Fruit fly (Drosophila melanogaster) whole organism, embryonic: ENCODE data around the gene NfI.

ENCODE experiments used
- Adf1 ChIP-seq: fragments of 200-800 bp; sonication (Bioruptor generic); IDR thresholded peaks from 2 replicates; pipeline ENCODE4 v1.3.6; 2022; ENCODE audit warnings: missing biosample characterization, missing genetic modification characterization
- Blimp-1 ChIP-seq: fragments of 200-800 bp; sonication (Bioruptor generic); optimal IDR thresholded peaks from 3 replicates; lab custom pipeline; 2018; ENCODE audit warnings: missing biosample characterization, missing genetic modification characterization, mild to moderate bottlenecking, moderate library complexity, missing genetic modification reagents
- Bteb2 ChIP-seq: fragments of 200-800 bp; sonication (Bioruptor generic); optimal IDR thresholded peaks from 2 replicates; lab custom pipeline; 2016; ENCODE audit warnings: missing biosample characterization, missing genetic modification characterization
- CG10274 ChIP-seq: fragments of 200-800 bp; sonication (Bioruptor generic); optimal IDR thresholded peaks from 3 replicates; lab custom pipeline; 2017; ENCODE audit warnings: missing biosample characterization, mild to moderate bottlenecking, missing genetic modification characterization
- CG10565 ChIP-seq: fragments of 200-800 bp; sonication (Bioruptor generic); optimal IDR thresholded peaks from 3 replicates; lab custom pipeline; 2016; ENCODE audit warnings: missing biosample characterization, mild to moderate bottlenecking, missing genetic modification characterization
- CG12155 ChIP-seq: fragments of 200-800 bp; sonication (Bioruptor generic); optimal IDR thresholded peaks from 3 replicates; lab custom pipeline; 2016; ENCODE audit warnings: missing biosample characterization, missing genetic modification characterization
- CG12299 ChIP-seq: fragments of 200-800 bp; sonication (Bioruptor generic); optimal IDR thresholded peaks from 2 replicates; lab custom pipeline; 2018; ENCODE audit warnings: missing biosample characterization, mild to moderate bottlenecking, missing genetic modification characterization
- CG16813 ChIP-seq: fragments of 200-800 bp; sonication (Bioruptor generic); IDR thresholded peaks from 3 replicates; pipeline ENCODE4 v1.3.6; 2022; ENCODE audit warnings: missing biosample characterization, missing genetic modification characterization; ENCODE audit not compliant: partially characterized antibody
- CG17328 ChIP-seq: fragments of 200-800 bp; sonication (Bioruptor generic); IDR thresholded peaks from 2 replicates; pipeline ENCODE4 v1.3.6; 2022; ENCODE audit warnings: missing biosample characterization, missing genetic modification characterization
- CG17829 ChIP-seq: fragments of 200-800 bp; optimal IDR thresholded peaks from 2 replicates; lab custom pipeline; 2019; ENCODE audit warnings: missing biosample characterization, mild to moderate bottlenecking, missing genetic modification characterization, moderate library complexity
- CG18011 ChIP-seq: fragments of 200-800 bp; sonication (Bioruptor generic); optimal IDR thresholded peaks from 2 replicates; lab custom pipeline; 2017; ENCODE audit warnings: missing biosample characterization, missing genetic modification characterization, mild to moderate bottlenecking, moderate library complexity, missing genotype
- CG2889 ChIP-seq: fragments of 200-800 bp; sonication (Bioruptor generic); IDR thresholded peaks from 3 replicates; pipeline ENCODE4 v1.3.6; 2022; ENCODE audit warnings: missing biosample characterization, missing genetic modification characterization
- CG31365 ChIP-seq: fragments of 200-800 bp; sonication (Bioruptor generic); optimal IDR thresholded peaks from 2 replicates; lab custom pipeline; 2018; ENCODE audit warnings: missing biosample characterization, mild to moderate bottlenecking, missing genetic modification characterization
- CG5245 ChIP-seq: fragments of 200-800 bp; sonication (Bioruptor generic); optimal IDR thresholded peaks from 3 replicates; lab custom pipeline; 2016; ENCODE audit warnings: missing biosample characterization, missing genetic modification characterization
- CG7745 ChIP-seq: fragments of 200-800 bp; sonication (Bioruptor generic); optimal IDR thresholded peaks from 2 replicates; lab custom pipeline; 2018; ENCODE audit warnings: missing biosample characterization, mild to moderate bottlenecking, missing genetic modification characterization, moderate library complexity
- CG8924 ChIP-seq: fragments of 200-800 bp; optimal IDR thresholded peaks from 3 replicates; lab custom pipeline; 2019; ENCODE audit warnings: missing biosample characterization, mild to moderate bottlenecking, missing genetic modification characterization, moderate library complexity
- Dip2 ChIP-seq: fragments of 200-800 bp; sonication (Bioruptor generic); IDR thresholded peaks from 2 replicates; pipeline ENCODE4 v1.3.6; 2022; ENCODE audit warnings: missing biosample characterization, missing genetic modification characterization
- Ets65A ChIP-seq: fragments of 200-800 bp; sonication (Bioruptor generic); peaks from one replicate; lab custom pipeline; 2016; ENCODE audit warnings: missing biosample characterization, missing genetic modification characterization
- Fer2 ChIP-seq: fragments of 200-800 bp; sonication (Bioruptor generic); optimal IDR thresholded peaks from 2 replicates; lab custom pipeline; 2018; ENCODE audit warnings: missing biosample characterization, mild to moderate bottlenecking, missing genetic modification characterization, moderate library complexity
- HmgZ ChIP-seq: fragments of 200-800 bp; sonication (Bioruptor generic); optimal IDR thresholded peaks from 2 replicates; lab custom pipeline; 2018; ENCODE audit warnings: missing biosample characterization, mild to moderate bottlenecking, missing genetic modification characterization
- Hmr ChIP-seq: fragments of 200-800 bp; sonication (Bioruptor generic); optimal IDR thresholded peaks from 3 replicates; lab custom pipeline; 2017; ENCODE audit warnings: mild to moderate bottlenecking, missing biosample characterization, missing genetic modification reagents, missing genetic modification characterization
- Lhr ChIP-seq: fragments of 200-800 bp; sonication (Bioruptor generic); optimal IDR thresholded peaks from 3 replicates; lab custom pipeline; 2017; ENCODE audit warnings: mild to moderate bottlenecking, missing biosample characterization, missing genetic modification reagents, missing genetic modification characterization
- Sox100B ChIP-seq: fragments of 200-800 bp; sonication (Bioruptor generic); optimal IDR thresholded peaks from 3 replicates; lab custom pipeline; 2018; ENCODE audit warnings: missing biosample characterization, mild to moderate bottlenecking, missing genetic modification characterization
- bcd ChIP-seq: fragments of 200-800 bp; sonication (Bioruptor generic); optimal IDR thresholded peaks from 2 replicates; lab custom pipeline; 2017; ENCODE audit warnings: missing biosample characterization, mild to moderate bottlenecking, missing genetic modification characterization
- bsh ChIP-seq, 2 experiments: fragments of 200-800 bp; sonication (Bioruptor generic); optimal IDR thresholded peaks; 2 replicates each; lab custom pipeline; 2017 to 2018; ENCODE audit warnings: mild to moderate bottlenecking in 2 of 2, missing biosample characterization in 2 of 2, missing genetic modification characterization in 2 of 2, moderate library complexity in 1 of 2
- cas ChIP-seq: fragments of 200-800 bp; sonication (Bioruptor generic); IDR thresholded peaks from 2 replicates; pipeline ENCODE4 v1.3.6; 2022; ENCODE audit warnings: missing biosample characterization, missing genetic modification characterization
- cg ChIP-seq: fragments of 200-800 bp; sonication (Bioruptor generic); optimal IDR thresholded peaks from 3 replicates; lab custom pipeline; 2019; ENCODE audit warnings: missing biosample characterization, mild to moderate bottlenecking, missing genetic modification characterization, moderate library complexity
- crp ChIP-seq, 2 experiments: fragments of 200-800 bp; sonication (Bioruptor generic); optimal IDR thresholded peaks; 2 replicates in 1 of 2; 3 replicates in 1 of 2; lab custom pipeline; 2017; ENCODE audit warnings: missing biosample characterization in 2 of 2, missing genetic modification characterization in 2 of 2, mild to moderate bottlenecking in 1 of 2, moderate library complexity in 1 of 2
- gcm2 ChIP-seq: fragments of 200-800 bp; sonication (Bioruptor generic); optimal IDR thresholded peaks from 2 replicates; lab custom pipeline; 2016; ENCODE audit warnings: missing biosample characterization, missing genetic modification characterization
- gfzf ChIP-seq: fragments of 200-800 bp; sonication (Bioruptor generic); optimal IDR thresholded peaks from 2 replicates; lab custom pipeline; 2016; ENCODE audit warnings: missing biosample characterization, mild to moderate bottlenecking, missing genetic modification characterization, moderate library complexity
- hb ChIP-seq: fragments of 200-800 bp; sonication (Bioruptor generic); IDR thresholded peaks from 3 replicates; pipeline ENCODE4 v1.3.6; 2022; ENCODE audit warnings: missing biosample characterization, missing genetic modification characterization; ENCODE audit not compliant: partially characterized antibody
- hbn ChIP-seq: fragments of 200-800 bp; sonication (Bioruptor generic); IDR thresholded peaks from 2 replicates; pipeline ENCODE4 v1.3.6; 2022; ENCODE audit warnings: missing biosample characterization, missing genetic modification characterization; ENCODE audit not compliant: partially characterized antibody
- lab ChIP-seq: fragments of 200-800 bp; sonication (Bioruptor generic); optimal IDR thresholded peaks from 3 replicates; lab custom pipeline; 2017; ENCODE audit warnings: missing biosample characterization, missing genetic modification characterization, mild to moderate bottlenecking, moderate library complexity, missing genetic modification reagents
- nerfin-1 ChIP-seq: fragments of 200-800 bp; sonication (Bioruptor generic); optimal IDR thresholded peaks from 3 replicates; lab custom pipeline; 2019; ENCODE audit warnings: missing biosample characterization, mild to moderate bottlenecking, missing genetic modification characterization, moderate library complexity
- org-1 ChIP-seq: fragments of 200-800 bp; sonication (Bioruptor generic); optimal IDR thresholded peaks from 2 replicates; lab custom pipeline; 2017; ENCODE audit warnings: missing biosample characterization, missing genetic modification characterization
- phol ChIP-seq: fragments of 200-800 bp; sonication (Bioruptor generic); optimal IDR thresholded peaks from 3 replicates; lab custom pipeline; 2018; ENCODE audit warnings: missing biosample characterization, mild to moderate bottlenecking, missing genetic modification characterization, moderate library complexity
- repo ChIP-seq: fragments of 200-800 bp; sonication (Bioruptor generic); optimal IDR thresholded peaks from 2 replicates; lab custom pipeline; 2016; ENCODE audit warnings: missing biosample characterization, missing genetic modification characterization
- sd ChIP-seq: fragments of 200-800 bp; sonication (Bioruptor generic); optimal IDR thresholded peaks from 3 replicates; lab custom pipeline; 2018; ENCODE audit warnings: missing biosample characterization, mild to moderate bottlenecking, missing genetic modification characterization, moderate library complexity
- so ChIP-seq: fragments of 200-800 bp; sonication (Bioruptor generic); IDR thresholded peaks from 3 replicates; pipeline ENCODE4 v1.3.6; 2022; ENCODE audit warnings: missing biosample characterization, missing genetic modification characterization
- sug ChIP-seq: fragments of 200-800 bp; optimal IDR thresholded peaks from 2 replicates; lab custom pipeline; 2019; ENCODE audit warnings: missing biosample characterization, mild to moderate bottlenecking, missing genetic modification characterization, moderate library complexity
- tgo ChIP-seq: fragments of 200-800 bp; sonication (Bioruptor generic); IDR thresholded peaks from 3 replicates; pipeline ENCODE4 v1.3.6; 2022; ENCODE audit warnings: missing biosample characterization, missing genetic modification characterization
- tll ChIP-seq, 2 experiments: fragments of 200-800 bp in 1 of 2; fragments of >200 bp in 1 of 2; sonication (Bioruptor generic) in 1 of 2; optimal IDR thresholded peaks; 2 replicates each; lab custom pipeline; 2017 to 2019; ENCODE audit warnings: missing biosample characterization in 2 of 2, missing genetic modification characterization in 2 of 2, mild to moderate bottlenecking in 1 of 2, moderate library complexity in 1 of 2
- twi ChIP-seq: fragments of 200-800 bp; optimal IDR thresholded peaks from 2 replicates; lab custom pipeline; 2019; ENCODE audit warnings: missing biosample characterization, mild to moderate bottlenecking, missing genetic modification characterization, moderate library complexity
- unpg ChIP-seq: fragments of 200-800 bp; sonication (Bioruptor generic); optimal IDR thresholded peaks from 3 replicates; lab custom pipeline; 2018; ENCODE audit warnings: missing biosample characterization, mild to moderate bottlenecking, missing genetic modification characterization, moderate library complexity
- wor ChIP-seq: fragments of 200-800 bp; sonication (Bioruptor generic); IDR thresholded peaks from 2 replicates; pipeline ENCODE4 v1.3.6; 2022; ENCODE audit warnings: missing biosample characterization, missing genetic modification characterization
- yki ChIP-seq: fragments of >200 bp; optimal IDR thresholded peaks from 3 replicates; lab custom pipeline; 2018

NfI gene

DNA sequence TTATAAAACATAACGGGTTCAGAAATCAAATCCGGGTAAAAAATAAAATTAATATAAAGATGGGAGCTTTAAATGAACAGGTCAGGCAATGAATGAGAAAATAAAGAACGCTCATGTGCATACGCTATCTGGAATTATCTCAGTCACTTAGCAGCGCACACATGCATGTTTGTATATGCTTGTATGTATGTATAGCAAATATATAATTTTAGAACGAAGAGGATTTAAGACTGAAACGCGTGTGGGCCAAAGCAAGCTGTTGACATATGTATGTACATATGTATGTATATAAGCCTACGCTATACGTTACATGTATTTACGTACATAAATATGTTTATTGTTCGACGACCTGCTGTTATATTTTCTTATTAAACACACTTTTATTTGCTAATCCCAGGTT lies 50.3 kb downstream of the NfI start (continued):
- TF ChIP-seq nerfin-1 (tag; lab: Kevin White, UChicago) (no peak), CG17829 (tag; lab: Kevin White, UChicago) (no peak), yki (lab: Kevin White, UChicago) (no peak), CG31365 (tag; lab: Kevin White, UChicago) (no peak), Fer2 (tag; lab: Kevin White, UChicago) (no peak), sug (tag; lab: Kevin White, UChicago) (peak; percentile 38), lab (GFP tag; lab: Kevin White, UChicago) (no peak), unpg (GFP tag; lab: Kevin White, UChicago) (no peak), gcm2 (GFP tag; lab: Kevin White, UChicago) (no peak), CG17328 (GFP tag; lab: Robert Waterston, UW) (no peak), tgo (GFP tag; lab: Robert Waterston, UW) (no peak), CG2889 (GFP tag; lab: Robert Waterston, UW) (no peak), CG16813 (GFP tag; lab: Robert Waterston, UW) (no peak), so (GFP tag; lab: Robert Waterston, UW) (no peak), CG8924 (tag; lab: Kevin White, UChicago) (no peak), CG12155 (GFP tag; lab: Kevin White, UChicago) (no peak), CG5245 (GFP tag; lab: Kevin White, UChicago) (no peak), Ets65A (GFP tag; lab: Kevin White, UChicago) (no peak), tll (GFP tag; optimal IDR thresholded peaks at IDR 0.05; lab: Kevin White, UChicago) (peak in 1 of 2 experiments; percentile 64), org-1 (peak; percentile 44), Adf1 (no peak), CG12299 (peak; percentile 37), repo (GFP tag; lab: Kevin White, UChicago) (no peak), Bteb2 (GFP tag; lab: Kevin White, UChicago) (peak; percentile 16), cg (GFP tag; lab: Kevin White, UChicago) (peak; percentile 66), bsh (GFP tag; optimal IDR thresholded peaks at IDR 0.05; lab: Kevin White, UChicago) (no peak), Blimp-1 (GFP tag; lab: Kevin White, UChicago) (no peak), HmgZ (tag; lab: Kevin White, UChicago) (no peak), wor (GFP tag; lab: Robert Waterston, UW) (no peak), CG18011 (GFP tag; lab: Kevin White, UChicago) (no peak), hb (GFP tag; lab: Robert Waterston, UW) (no peak), twi (tag; lab: Kevin White, UChicago) (peak; percentile 82), CG10274 (GFP tag; lab: Kevin White, UChicago) (no peak), Hmr (no peak), hbn (GFP tag; lab: Robert Waterston, UW) (no peak), Dip2 (no peak), Sox100B (GFP tag; lab: Kevin White, UChicago) (peak; percentile 49), CG7745 (tag; lab: Kevin White, UChicago) (peak; percentile 51), crp (GFP tag; optimal IDR thresholded peaks at IDR 0.05; lab: Kevin White, UChicago) (no peak), sd (tag; lab: Kevin White, UChicago) (no peak), bcd (GFP tag; lab: Kevin White, UChicago) (no peak), phol (tag; lab: Kevin White, UChicago) (no peak), Lhr (peak; percentile 14), gfzf (GFP tag; lab: Kevin White, UChicago) (no peak), cas (GFP tag; lab: Robert Waterston, UW) (no peak), CG10565 (GFP tag; lab: Kevin White, UChicago) (no peak)
